Worm (Caenorhabditis elegans) whole organism, L4 larva: Measurements from ENCODE around the gene F28D1.6.
A peak's percentile ranks its signal among the peaks of the same experiment; 100 is the strongest.

ENCODE experiments used
- D1046.2 ChIP-seq: fragments of 200-800 bp; sonication (Bioruptor generic); IDR thresholded peaks from 2 replicates; pipeline ENCODE4 v1.3.6; 2022; ENCODE audit warnings: missing genetic modification characterization, missing compliant biosample characterization
- F10B5.3 ChIP-seq: sonication (generic microtip); optimal IDR thresholded peaks from 2 replicates; lab custom pipeline; 2016; ENCODE audit warnings: mild to moderate bottlenecking, missing genetic modification characterization, missing compliant biosample characterization
- F37D6.2 ChIP-seq: sonication (generic microtip); optimal IDR thresholded peaks from 2 replicates; lab custom pipeline; 2016; ENCODE audit warnings: mild to moderate bottlenecking, missing genetic modification characterization, missing compliant biosample characterization
- F44E2.7 ChIP-seq: fragments of 200-800 bp; sonication (Bioruptor generic); IDR thresholded peaks from 2 replicates; pipeline ENCODE4 v2.1.2; 2022; ENCODE audit warnings: missing genetic modification characterization, missing compliant biosample characterization
- F49E8.2 ChIP-seq: sonication (generic microtip); optimal IDR thresholded peaks from 2 replicates; lab custom pipeline; 2016; ENCODE audit warnings: missing compliant biosample characterization, mild to moderate bottlenecking, missing genetic modification characterization, borderline replicate concordance
- R02D3.7 ChIP-seq: fragments of 150-350 bp; sonication (generic microtip); optimal IDR thresholded peaks from 3 replicates; lab custom pipeline; 2014; ENCODE audit warnings: missing biosample characterization, missing genetic modification characterization
- T26A8.4 ChIP-seq: fragments of 200-800 bp; sonication (Bioruptor generic); IDR thresholded peaks from 2 replicates; pipeline ENCODE4 v1.3.6; 2022; ENCODE audit warnings: missing genetic modification characterization, missing compliant biosample characterization
- Y48G9A.11 ChIP-seq: fragments of 200-800 bp; sonication (Bioruptor generic); IDR thresholded peaks from 2 replicates; pipeline ENCODE4 v1.3.6; 2022; ENCODE audit warnings: missing genetic modification reagents, missing genetic modification characterization, missing compliant biosample characterization
- Y5F2A.4 ChIP-seq: fragments of 200-800 bp; sonication (Bioruptor generic); optimal IDR thresholded peaks from 2 replicates; lab custom pipeline; 2018; ENCODE audit warnings: mild to moderate bottlenecking, missing genetic modification characterization, missing compliant biosample characterization
- ZK337.2 ChIP-seq: fragments of 200-800 bp; sonication (Bioruptor generic); IDR thresholded peaks from 2 replicates; pipeline ENCODE4 v1.3.6; 2022; ENCODE audit warnings: missing genetic modification reagents, missing genetic modification characterization, missing compliant biosample characterization
- arid-1 ChIP-seq: fragments of 200-800 bp; sonication (Bioruptor generic); conservative IDR thresholded peaks from 2 replicates; pipeline ENCODE4 v1.3.6; 2022; ENCODE audit warnings: missing genetic modification reagents, missing genetic modification characterization, missing compliant biosample characterization
- attf-4 ChIP-seq: sonication (generic microtip); optimal IDR thresholded peaks from 3 replicates; lab custom pipeline; 2017; ENCODE audit warnings: missing biosample characterization, missing genetic modification characterization
- ceh-20 ChIP-seq: fragments of 200-800 bp; sonication (Bioruptor generic); IDR thresholded peaks from 2 replicates; pipeline ENCODE4 v1.3.6; 2022; ENCODE audit warnings: missing genetic modification reagents, missing genetic modification characterization, missing compliant biosample characterization
- ceh-44 ChIP-seq: fragments of 200-800 bp; sonication (Bioruptor generic); IDR thresholded peaks from 2 replicates; pipeline ENCODE4 v1.3.6; 2022; ENCODE audit warnings: missing genetic modification reagents, missing genetic modification characterization, missing compliant biosample characterization
- ceh-62 ChIP-seq: sonication (generic microtip); optimal IDR thresholded peaks from 2 replicates; lab custom pipeline; 2017; ENCODE audit warnings: missing biosample characterization, missing genetic modification characterization
- ceh-82 ChIP-seq: sonication (generic microtip); optimal IDR thresholded peaks from 2 replicates; lab custom pipeline; 2017; ENCODE audit warnings: missing biosample characterization, missing genetic modification characterization
- ces-1 ChIP-seq: fragments of 150-350 bp; sonication (generic microtip); optimal IDR thresholded peaks from 4 replicates; lab custom pipeline; 2014; ENCODE audit warnings: missing biosample characterization, missing genetic modification reagents, missing genetic modification characterization
- daf-12 ChIP-seq: fragments of 150-350 bp; optimal IDR thresholded peaks from 2 replicates; lab custom pipeline; 2014; ENCODE audit warnings: missing biosample characterization, missing genetic modification reagents, missing genetic modification characterization
- daf-19 ChIP-seq: fragments of 200-800 bp; sonication (Bioruptor generic); conservative IDR thresholded peaks from 2 replicates; pipeline ENCODE4 v1.3.6; 2022; ENCODE audit warnings: missing genetic modification characterization, missing compliant biosample characterization
- daf-8 ChIP-seq: fragments of 200-800 bp; sonication (Bioruptor generic); IDR thresholded peaks from 2 replicates; pipeline ENCODE4 v1.3.6; 2022; ENCODE audit warnings: missing genetic modification characterization, missing compliant biosample characterization
- dmd-6 ChIP-seq: fragments of 200-800 bp; sonication (Bioruptor generic); IDR thresholded peaks from 2 replicates; pipeline ENCODE4 v1.3.6; 2022; ENCODE audit warnings: missing genetic modification reagents, missing genetic modification characterization, missing compliant biosample characterization
- dmd-8 ChIP-seq: fragments of 200-800 bp; sonication (Bioruptor generic); IDR thresholded peaks from 2 replicates; pipeline ENCODE4 v1.3.6; 2022; ENCODE audit warnings: missing genetic modification characterization, missing compliant biosample characterization
- duxl-1 ChIP-seq: sonication (generic microtip); optimal IDR thresholded peaks from 2 replicates; lab custom pipeline; 2016; ENCODE audit warnings: mild to moderate bottlenecking, missing genetic modification characterization, moderate library complexity, missing compliant biosample characterization; ENCODE audit not compliant: poor library complexity
- dve-1 ChIP-seq: sonication (generic microtip); optimal IDR thresholded peaks from 2 replicates; lab custom pipeline; 2017; ENCODE audit warnings: antibody characterized with exemption, mild to moderate bottlenecking, missing genetic modification characterization, missing compliant biosample characterization; ENCODE audit not compliant: insufficient read depth
- jun-1 ChIP-seq: fragments of 150-350 bp; optimal IDR thresholded peaks from 2 replicates; lab custom pipeline; 2014; ENCODE audit warnings: missing biosample characterization, missing genetic modification reagents, missing genetic modification characterization
- lim-7 ChIP-seq: fragments of 200-800 bp; sonication (Bioruptor generic); IDR thresholded peaks from 2 replicates; pipeline ENCODE4 v1.3.6; 2022; ENCODE audit warnings: missing genetic modification characterization, missing compliant biosample characterization
- lin-13 ChIP-seq: fragments of 150-350 bp; optimal IDR thresholded peaks from 2 replicates; lab custom pipeline; 2014; ENCODE audit warnings: missing biosample characterization, missing genetic modification reagents, missing genetic modification characterization
- lin-15B ChIP-seq: fragments of 150-350 bp; sonication (generic microtip); optimal IDR thresholded peaks from 3 replicates; lab custom pipeline; 2014; ENCODE audit warnings: missing biosample characterization, missing genetic modification characterization
- lin-38 ChIP-seq: fragments of 200-800 bp; sonication (Bioruptor generic); IDR thresholded peaks from 2 replicates; pipeline ENCODE4 v1.3.6; 2022; ENCODE audit warnings: missing genetic modification reagents, missing genetic modification characterization, missing compliant biosample characterization
- lin-39 ChIP-seq: fragments of 150-350 bp; optimal IDR thresholded peaks from 2 replicates; lab custom pipeline; 2014; ENCODE audit warnings: missing biosample characterization, missing genetic modification reagents, missing genetic modification characterization
- lir-3 ChIP-seq: sonication (generic microtip); optimal IDR thresholded peaks from 2 replicates; lab custom pipeline; 2016; ENCODE audit warnings: mild to moderate bottlenecking, missing genetic modification characterization, missing compliant biosample characterization
- lsy-2 ChIP-seq, 2 experiments: fragments of 150-350 bp in 1 of 2; sonication (generic microtip) in 1 of 2; optimal IDR thresholded peaks; 2 replicates each; lab custom pipeline; 2014 to 2017; ENCODE audit warnings: missing biosample characterization in 2 of 2, missing genetic modification characterization in 2 of 2
- madf-5 ChIP-seq, 2 experiments: fragments of 200-800 bp; sonication (Bioruptor generic); IDR thresholded peaks; 2 replicates each; pipeline ENCODE4 v1.3.6; 2022; ENCODE audit warnings: missing compliant biosample characterization in 2 of 2, missing genetic modification characterization in 2 of 2
- mep-1 ChIP-seq: fragments of 150-350 bp; sonication (generic microtip); optimal IDR thresholded peaks from 3 replicates; lab custom pipeline; 2014; ENCODE audit warnings: missing biosample characterization, missing genetic modification characterization
- mes-2 ChIP-seq: sonication (generic microtip); optimal IDR thresholded peaks from 2 replicates; lab custom pipeline; 2016; ENCODE audit warnings: missing genotype, mild to moderate bottlenecking, missing genetic modification characterization, missing compliant biosample characterization; ENCODE audit not compliant: poor library complexity, severe bottlenecking
- mxl-2 ChIP-seq: fragments of 200-800 bp; sonication (Bioruptor generic); conservative IDR thresholded peaks from 2 replicates; pipeline ENCODE4 v1.3.6; 2022; ENCODE audit warnings: missing genetic modification reagents, missing genetic modification characterization, missing compliant biosample characterization
- nhr-11 ChIP-seq: fragments of 150-350 bp; optimal IDR thresholded peaks from 2 replicates; lab custom pipeline; 2014; ENCODE audit warnings: missing biosample characterization, missing genetic modification characterization
- nhr-237 ChIP-seq: sonication (generic microtip); optimal IDR thresholded peaks from 2 replicates; lab custom pipeline; 2017; ENCODE audit warnings: missing biosample characterization, missing genetic modification characterization
- nhr-42 ChIP-seq: fragments of 200-800 bp; sonication (Bioruptor generic); IDR thresholded peaks from 2 replicates; pipeline ENCODE4 v1.3.6; 2022; ENCODE audit warnings: missing genetic modification characterization, missing compliant biosample characterization
- nhr-77 ChIP-seq: fragments of 150-350 bp; optimal IDR thresholded peaks from 2 replicates; lab custom pipeline; 2014; ENCODE audit warnings: missing biosample characterization, missing genetic modification characterization
- pqm-1 ChIP-seq: sonication (generic microtip); optimal IDR thresholded peaks from 2 replicates; lab custom pipeline; 2017; ENCODE audit warnings: missing biosample characterization, missing genetic modification characterization
- sdz-12 ChIP-seq: fragments of 200-800 bp; sonication (Bioruptor generic); optimal IDR thresholded peaks from 2 replicates; lab custom pipeline; 2018; ENCODE audit warnings: mild to moderate bottlenecking, missing genetic modification characterization, missing compliant biosample characterization
- skn-1 ChIP-seq: fragments of 150-350 bp; optimal IDR thresholded peaks from 2 replicates; lab custom pipeline; 2014; ENCODE audit warnings: missing biosample characterization, missing genetic modification characterization
- snpc-4 ChIP-seq: fragments of 150-350 bp; optimal IDR thresholded peaks from 2 replicates; lab custom pipeline; 2014; ENCODE audit warnings: missing biosample characterization, missing genetic modification characterization
- spr-3 ChIP-seq: fragments of 200-800 bp; sonication (Bioruptor generic); optimal IDR thresholded peaks from 2 replicates; lab custom pipeline; 2018; ENCODE audit warnings: mild to moderate bottlenecking, missing genetic modification characterization, missing compliant biosample characterization
- unc-62 ChIP-seq, 3 experiments: fragments of 150-350 bp in 1 of 3; sonication (generic microtip); optimal IDR thresholded peaks in 2 of 3; peaks in 1 of 3; 1 replicate in 1 of 3; 2 replicates in 2 of 3; lab custom pipeline; 2014 to 2017; ENCODE audit warnings: missing biosample characterization in 3 of 3, missing genetic modification characterization in 3 of 3, missing genetic modification reagents in 3 of 3, missing genotype in 1 of 3
- zag-1 ChIP-seq: fragments of 150-350 bp; optimal IDR thresholded peaks from 2 replicates; lab custom pipeline; 2014; ENCODE audit warnings: missing biosample characterization, missing genetic modification characterization
- zfp-2 ChIP-seq: sonication (generic microtip); optimal IDR thresholded peaks from 2 replicates; lab custom pipeline; 2016; ENCODE audit warnings: mild to moderate bottlenecking, missing genetic modification characterization, missing compliant biosample characterization
- zip-11 ChIP-seq: fragments of 200-800 bp; sonication (Bioruptor generic); IDR thresholded peaks from 2 replicates; pipeline ENCODE4 v1.3.6; 2022; ENCODE audit warnings: missing genetic modification characterization, missing compliant biosample characterization
- zip-2 ChIP-seq: fragments of 150-350 bp; optimal IDR thresholded peaks from 2 replicates; lab custom pipeline; 2014; ENCODE audit warnings: missing biosample characterization, missing genetic modification characterization
- ztf-11 ChIP-seq: fragments of 150-350 bp; optimal IDR thresholded peaks from 2 replicates; lab custom pipeline; 2014; ENCODE audit warnings: missing biosample characterization, missing genetic modification characterization
- ztf-7 ChIP-seq: fragments of 150-350 bp; optimal IDR thresholded peaks from 2 replicates; lab custom pipeline; 2014; ENCODE audit warnings: missing biosample characterization, missing genetic modification characterization

F28D1.6 gene

DNA sequence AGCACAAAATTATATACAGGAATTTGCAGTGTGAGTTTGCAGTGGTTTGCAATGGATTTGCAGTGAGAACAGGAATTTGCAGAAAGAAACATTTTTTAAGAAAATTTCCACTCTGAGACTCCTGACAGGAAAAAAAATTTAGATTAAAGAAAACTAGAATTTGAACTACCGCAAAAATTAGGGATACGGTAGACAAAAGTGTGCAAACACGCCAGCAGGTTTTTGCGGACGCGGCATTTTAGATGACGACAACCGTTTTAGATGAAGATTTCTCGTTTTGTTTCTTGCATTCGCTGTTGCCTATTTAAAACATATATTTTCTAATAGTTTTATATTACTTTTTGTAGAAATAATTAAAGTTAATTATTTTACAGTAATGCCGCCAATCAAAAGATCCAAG, 13.1 kb downstream of the F28D1.6 start, which contains the start of gene wdr-46 (continued):
- TF ChIP-seq lir-3 (tag; lab: Kevin White, UChicago) (no peak), T26A8.4 (GFP tag; lab: Robert Waterston, UW) (peak; percentile 80), lim-7 (GFP tag; lab: Robert Waterston, UW) (no peak), daf-19 (GFP tag; lab: Robert Waterston, UW) (no peak), ZK337.2 (GFP tag; lab: Robert Waterston, UW) (no peak), daf-12 (tag; lab: Kevin White, UChicago) (no peak), dve-1 (tag; lab: Kevin White, UChicago) (peak; percentile 78), ceh-20 (GFP tag; lab: Robert Waterston, UW) (peak; percentile 30; the same call in 1 of the 2 replicates), lin-39 (no peak), F37D6.2 (tag; lab: Kevin White, UChicago) (peak; percentile 47), lin-15B (tag; lab: Kevin White, UChicago) (no peak), mxl-2 (no peak), madf-5 (GFP tag; IDR thresholded peaks at IDR 0.05; lab: Robert Waterston, UW) (no peak), ztf-7 (tag; lab: Kevin White, UChicago) (no peak), ztf-11 (tag; lab: Kevin White, UChicago) (no peak), snpc-4 (tag; lab: Kevin White, UChicago) (no peak), zip-2 (peak; percentile 30), F10B5.3 (no peak), mes-2 (peak; percentile 91), nhr-11 (tag; lab: Kevin White, UChicago) (peak; percentile 16), ceh-82 (tag; lab: Kevin White, UChicago) (no peak), nhr-77 (tag; lab: Kevin White, UChicago) (peak; percentile 73), F49E8.2 (tag; lab: Kevin White, UChicago) (peak; percentile 2), jun-1 (tag; lab: Kevin White, UChicago) (peak; percentile 20), spr-3 (GFP tag; lab: Kevin White, UChicago) (no peak), Y5F2A.4 (GFP tag; lab: Kevin White, UChicago) (peak; percentile 6), arid-1 (GFP tag; lab: Robert Waterston, UW) (peak; percentile 86), zip-11 (no peak), dmd-8 (no peak), unc-62 (GFP tag; optimal IDR thresholded peaks at IDR 0.05 in 1 of 2; lab: Kevin White, UChicago) (peak in 1 of 2 experiments; percentile 89), unc-62 (tag; optimal IDR thresholded peaks at IDR 0.05; lab: Kevin White, UChicago) (no peak), lsy-2 (tag; optimal IDR thresholded peaks at IDR 0.05; lab: Kevin White, UChicago) (peak; percentile 98 to 100), Y48G9A.11 (GFP tag; lab: Robert Waterston, UW) (0 out of 2 replicates have a peak, but pooled peaks have one; percentile 21), nhr-42 (GFP tag; lab: Robert Waterston, UW) (no peak), ceh-44 (GFP tag; lab: Robert Waterston, UW) (no peak), ces-1 (GFP tag; lab: Kevin White, UChicago) (peak; percentile 29), sdz-12 (no peak), duxl-1 (tag; lab: Kevin White, UChicago) (peak; percentile 75), attf-4 (tag; lab: Kevin White, UChicago) (no peak), lin-13 (GFP tag; lab: Kevin White, UChicago) (peak; percentile 67), R02D3.7 (tag; lab: Kevin White, UChicago) (no peak), nhr-237 (tag; lab: Kevin White, UChicago) (no peak), lin-38 (GFP tag; lab: Robert Waterston, UW) (no peak; the same call in 1 of the 2 replicates), dmd-6 (GFP tag; lab: Robert Waterston, UW) (peak; percentile 54), mep-1 (tag; lab: Kevin White, UChicago) (peak; percentile 88), daf-8 (GFP tag; lab: Robert Waterston, UW) (no peak), zfp-2 (tag; lab: Kevin White, UChicago) (no peak), pqm-1 (no peak), skn-1 (tag; lab: Kevin White, UChicago) (no peak), zag-1 (tag; lab: Kevin White, UChicago) (no peak), F44E2.7 (GFP tag; lab: Robert Waterston, UW) (no peak), ceh-62 (no peak), D1046.2 (GFP tag; lab: Robert Waterston, UW) (no peak)
